Fruit fly (Drosophila melanogaster): ENCODE results near the gene CG13689.
A peak's percentile ranks its signal among the peaks of the same experiment; 100 is the strongest.

CG13689 gene

dm6 chr2L:585268-585667, 17.3 kb upstream of the CG13689 start:
- TF ChIP-seq brk (GFP tag; optimal IDR thresholded peaks at IDR 0.05) (no peak), Vsx2 (GFP tag; optimal IDR thresholded peaks at IDR 0.05; ENCODE audit: partially characterized antibody) (peak; percentile 41), psq (GFP tag; optimal IDR thresholded peaks at IDR 0.05) (no peak), tai (GFP tag; optimal IDR thresholded peaks at IDR 0.05) (no peak), sage (GFP tag; optimal IDR thresholded peaks at IDR 0.05) (no peak), ey (GFP tag; optimal IDR thresholded peaks at IDR 0.05) (no peak)

dm6 chr2L:591511-591910, 11.1 kb upstream of the CG13689 start:
- no peak for TF ChIP-seq Rel (GFP tag; optimal IDR thresholded peaks at IDR 0.05)
- no peak for TF ChIP-seq Rel (tag; optimal IDR thresholded peaks at IDR 0.05)
- TF ChIP-seq sv (GFP tag; optimal IDR thresholded peaks at IDR 0.05): no peak
- no peak for TF ChIP-seq Mio (GFP tag; optimal IDR thresholded peaks at IDR 0.05)
- no peak for TF ChIP-seq Vsx2 (GFP tag; optimal IDR thresholded peaks at IDR 0.05; ENCODE audit: partially characterized antibody)
- TF ChIP-seq psq (GFP tag; optimal IDR thresholded peaks at IDR 0.05): no peak
- no peak for TF ChIP-seq HLH106 (tag; optimal IDR thresholded peaks at IDR 0.05)
- no peak for TF ChIP-seq N (GFP tag; optimal IDR thresholded peaks at IDR 0.05)
- TF ChIP-seq foxo (GFP tag; optimal IDR thresholded peaks at IDR 0.05): no peak
- no peak for TF ChIP-seq woc (GFP tag; optimal IDR thresholded peaks at IDR 0.05)
- TF ChIP-seq Sp1 (GFP tag; optimal IDR thresholded peaks at IDR 0.05): no peak
- no peak for TF ChIP-seq OdsH (GFP tag; optimal IDR thresholded peaks at IDR 0.05)
- no peak for TF ChIP-seq Dif (GFP tag; optimal IDR thresholded peaks at IDR 0.05; ENCODE audit: partially characterized antibody)
- TF ChIP-seq Hr83 (GFP tag; optimal IDR thresholded peaks at IDR 0.05; ENCODE audit: poor library complexity, severe bottlenecking): no peak
- no peak for TF ChIP-seq GATAd (GFP tag; optimal IDR thresholded peaks at IDR 0.05)

dm6 chr2L:594048-594447, 8.6 kb upstream of the CG13689 start:
- TF ChIP-seq psq (GFP tag; optimal IDR thresholded peaks at IDR 0.05): no peak
- TF ChIP-seq Dif (GFP tag; optimal IDR thresholded peaks at IDR 0.05; ENCODE audit: partially characterized antibody): no peak
- TF ChIP-seq dmrt93B (GFP tag; optimal IDR thresholded peaks at IDR 0.05): no peak
- no peak for TF ChIP-seq Rel (GFP tag; optimal IDR thresholded peaks at IDR 0.05)
- TF ChIP-seq Rel (tag; optimal IDR thresholded peaks at IDR 0.05): no peak
- peak; percentile 91 for TF ChIP-seq Dfd (GFP tag; optimal IDR thresholded peaks at IDR 0.05)

- TF ChIP-seq tai (GFP tag; optimal IDR thresholded peaks at IDR 0.05) (no peak), Myc (optimal IDR thresholded peaks at IDR 0.05) (no peak), GATAd (GFP tag; optimal IDR thresholded peaks at IDR 0.05) (no peak), psq (GFP tag; optimal IDR thresholded peaks at IDR 0.05) (no peak), h (GFP tag; optimal IDR thresholded peaks at IDR 0.05) (no peak), Jra (GFP tag; optimal IDR thresholded peaks at IDR 0.05) (no peak), CG32264 (GFP tag; optimal IDR thresholded peaks at IDR 0.05) (no peak), Abd-B (GFP tag; optimal IDR thresholded peaks at IDR 0.05) (no peak), dl (GFP tag; optimal IDR thresholded peaks at IDR 0.05; ENCODE audit: insufficient read depth in 1 of 2, partially characterized antibody in 2 of 2) (peak; percentile 66 to 85), CG9705 (GFP tag; optimal IDR thresholded peaks at IDR 0.05) (no peak), Mio (GFP tag; optimal IDR thresholded peaks at IDR 0.05) (no peak), pan (optimal IDR thresholded peaks at IDR 0.05) (no peak), brk (GFP tag; optimal IDR thresholded peaks at IDR 0.05) (no peak), HLH106 (tag; optimal IDR thresholded peaks at IDR 0.05) (no peak), ey (GFP tag; optimal IDR thresholded peaks at IDR 0.05) (no peak), Dif (GFP tag; optimal IDR thresholded peaks at IDR 0.05; ENCODE audit: partially characterized antibody) (peak; percentile 87), fru (GFP tag; optimal IDR thresholded peaks at IDR 0.05) (no peak), dmrt93B (GFP tag; optimal IDR thresholded peaks at IDR 0.05) (no peak)
Observed at dm6 chr2L:594635-595384, 7.8 kb upstream of the CG13689 start, which contains the start of gene Gsc. Gene Gsc (minus strand): TSS chr2L:594685.

- TF ChIP-seq Sp1 (GFP tag; optimal IDR thresholded peaks at IDR 0.05) (no peak), jim (GFP tag; optimal IDR thresholded peaks at IDR 0.05) (peak; percentile 12)
Observed at dm6 chr2L:597771-598170, 4.8 kb upstream of the CG13689 start.
